Fruit fly (Drosophila melanogaster) whole organism, embryonic: Measurements from ENCODE around the gene Rsph1.

Source experiments
- CG13296 ChIP-seq: fragments of 200-800 bp; sonication (Bioruptor generic); optimal IDR thresholded peaks from 3 replicates; lab custom pipeline; 2018; ENCODE audit warnings: missing biosample characterization, mild to moderate bottlenecking, missing genetic modification characterization
- CG3163 ChIP-seq: fragments of 200-800 bp; sonication (Bioruptor generic); optimal IDR thresholded peaks from 3 replicates; lab custom pipeline; 2016; ENCODE audit warnings: missing biosample characterization, missing genetic modification characterization
- CG7786 ChIP-seq: fragments of 200-800 bp; sonication (Bioruptor generic); optimal IDR thresholded peaks from 2 replicates; lab custom pipeline; 2016; ENCODE audit warnings: missing biosample characterization, missing genetic modification characterization
- lola ChIP-seq, 3 experiments: fragments of >200 bp in 2 of 3; fragments of 200-800 bp in 1 of 3; sonication (Bioruptor generic) in 1 of 3; optimal IDR thresholded peaks; 2 replicates each; lab custom pipeline; 2017 to 2019; ENCODE audit warnings: missing biosample characterization in 3 of 3, missing genetic modification characterization in 3 of 3, mild to moderate bottlenecking in 1 of 3, moderate library complexity in 1 of 3
- phol ChIP-seq: fragments of 200-800 bp; sonication (Bioruptor generic); optimal IDR thresholded peaks from 3 replicates; lab custom pipeline; 2018; ENCODE audit warnings: missing biosample characterization, mild to moderate bottlenecking, missing genetic modification characterization, moderate library complexity

DNA sequence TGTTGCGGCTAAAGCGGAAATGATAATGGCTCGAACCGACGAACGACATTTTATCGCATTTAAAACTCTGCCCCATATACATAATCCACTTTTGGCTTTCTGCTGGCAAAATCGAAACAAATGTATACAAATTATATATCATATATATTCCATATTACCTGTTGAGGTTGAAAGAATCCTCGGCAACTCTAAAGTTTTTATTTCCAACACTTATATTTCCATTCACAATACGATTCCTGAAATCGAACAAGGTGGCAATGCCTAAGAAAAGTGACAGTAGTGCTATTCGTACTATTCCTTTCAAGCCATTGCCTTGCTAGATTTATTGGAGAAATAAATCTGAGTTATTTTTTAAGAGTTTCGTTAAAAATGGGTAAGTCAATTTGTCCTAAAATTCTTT is 24.7 kb upstream of the Rsph1 start, which contains the start of gene Pk34A:
- TF ChIP-seq lola (GFP tag; optimal IDR thresholded peaks at IDR 0.05; lab: Kevin White, UChicago) (no peak), CG13296 (GFP tag; lab: Kevin White, UChicago) (no peak), CG7786 (GFP tag; lab: Kevin White, UChicago) (no peak), phol (tag; lab: Kevin White, UChicago) (no peak), CG3163 (GFP tag; lab: Kevin White, UChicago) (no peak)
